Fruit fly (Drosophila melanogaster) whole organism, embryonic: ENCODE results near the gene SmydA-2.

Experiments
- Bdp1 ChIP-seq: fragments of 200-800 bp; sonication (Bioruptor generic); optimal IDR thresholded peaks from 3 replicates; lab custom pipeline; 2016; ENCODE audit warnings: missing biosample characterization, missing genetic modification characterization
- BtbVII ChIP-seq: fragments of 200-800 bp; sonication (Bioruptor generic); optimal IDR thresholded peaks from 3 replicates; lab custom pipeline; 2017; ENCODE audit warnings: missing biosample characterization, mild to moderate bottlenecking, missing genetic modification characterization
- CG10147 ChIP-seq: fragments of 200-800 bp; sonication (Bioruptor generic); optimal IDR thresholded peaks from 2 replicates; lab custom pipeline; 2019; ENCODE audit warnings: missing biosample characterization, mild to moderate bottlenecking, missing genetic modification characterization, moderate library complexity
- CG10267 ChIP-seq: fragments of 200-800 bp; sonication (Bioruptor generic); optimal IDR thresholded peaks from 2 replicates; lab custom pipeline; 2018; ENCODE audit warnings: missing biosample characterization, mild to moderate bottlenecking, missing genetic modification characterization, moderate library complexity
- CG12104 ChIP-seq: fragments of 200-800 bp; sonication (Bioruptor generic); optimal IDR thresholded peaks from 3 replicates; lab custom pipeline; 2016; ENCODE audit warnings: missing biosample characterization, missing genetic modification characterization
- CG12155 ChIP-seq: fragments of 200-800 bp; sonication (Bioruptor generic); optimal IDR thresholded peaks from 3 replicates; lab custom pipeline; 2016; ENCODE audit warnings: missing biosample characterization, missing genetic modification characterization
- CG12744 ChIP-seq: fragments of 200-800 bp; sonication (Bioruptor generic); optimal IDR thresholded peaks from 2 replicates; lab custom pipeline; 2016; ENCODE audit warnings: missing biosample characterization, missing genetic modification characterization
- CG13287 ChIP-seq: fragments of 200-800 bp; sonication (Bioruptor generic); IDR thresholded peaks from 2 replicates; pipeline ENCODE4 v1.3.6; 2022; ENCODE audit warnings: missing biosample characterization, missing genetic modification characterization; ENCODE audit not compliant: partially characterized antibody
- CG1603 ChIP-seq: fragments of 200-800 bp; sonication (Bioruptor generic); optimal IDR thresholded peaks from 2 replicates; lab custom pipeline; 2019; ENCODE audit warnings: missing biosample characterization, mild to moderate bottlenecking, missing genetic modification characterization, moderate library complexity
- CG18262 ChIP-seq: fragments of 200-800 bp; optimal IDR thresholded peaks from 3 replicates; lab custom pipeline; 2019; ENCODE audit warnings: missing biosample characterization, mild to moderate bottlenecking, missing genetic modification characterization, moderate library complexity
- CG2120 ChIP-seq: fragments of 200-800 bp; sonication (Bioruptor generic); optimal IDR thresholded peaks from 3 replicates; lab custom pipeline; 2016; ENCODE audit warnings: missing biosample characterization, missing genetic modification characterization
- CG30020 ChIP-seq: fragments of 200-800 bp; optimal IDR thresholded peaks from 2 replicates; lab custom pipeline; 2019; ENCODE audit warnings: missing biosample characterization, mild to moderate bottlenecking, missing genetic modification characterization, moderate library complexity
- CG30403 ChIP-seq: fragments of 200-800 bp; sonication (Bioruptor generic); optimal IDR thresholded peaks from 3 replicates; lab custom pipeline; 2016; ENCODE audit warnings: missing biosample characterization, missing genetic modification characterization
- CG31388 ChIP-seq: fragments of 200-800 bp; sonication (Bioruptor generic); optimal IDR thresholded peaks from 2 replicates; lab custom pipeline; 2016; ENCODE audit warnings: missing biosample characterization, missing genetic modification characterization
- CG3407 ChIP-seq: fragments of 200-800 bp; sonication (Bioruptor generic); optimal IDR thresholded peaks from 2 replicates; lab custom pipeline; 2018; ENCODE audit warnings: missing biosample characterization, mild to moderate bottlenecking, missing genetic modification characterization
- CG4820 ChIP-seq: fragments of 200-800 bp; sonication (Bioruptor generic); optimal IDR thresholded peaks from 3 replicates; lab custom pipeline; 2016; ENCODE audit warnings: missing biosample characterization, missing genetic modification characterization
- CG6765 ChIP-seq: fragments of 200-800 bp; sonication (Bioruptor generic); optimal IDR thresholded peaks from 3 replicates; lab custom pipeline; 2017; ENCODE audit warnings: missing biosample characterization, mild to moderate bottlenecking, missing genetic modification characterization
- CG7963 ChIP-seq: fragments of 200-800 bp; sonication (Bioruptor generic); IDR thresholded peaks from 3 replicates; pipeline ENCODE4 v1.3.6; 2022; ENCODE audit warnings: missing biosample characterization, missing genetic modification characterization; ENCODE audit not compliant: partially characterized antibody
- CG7987 ChIP-seq: fragments of 200-800 bp; sonication (Bioruptor generic); optimal IDR thresholded peaks from 2 replicates; lab custom pipeline; 2018; ENCODE audit warnings: missing biosample characterization, mild to moderate bottlenecking, missing genetic modification characterization, moderate library complexity
- CkIIα-i1 ChIP-seq: fragments of 200-800 bp; sonication (Bioruptor generic); IDR thresholded peaks from 2 replicates; pipeline ENCODE4 v1.3.6; 2022; ENCODE audit warnings: missing biosample characterization, missing genetic modification characterization
- Drgx ChIP-seq: fragments of 200-800 bp; sonication (Bioruptor generic); IDR thresholded peaks from 2 replicates; pipeline ENCODE4 v1.3.6; 2022; ENCODE audit warnings: missing biosample characterization, missing genetic modification characterization
- Hey ChIP-seq: fragments of 200-800 bp; sonication (Bioruptor generic); optimal IDR thresholded peaks from 3 replicates; lab custom pipeline; 2018; ENCODE audit warnings: missing biosample characterization, mild to moderate bottlenecking, missing genetic modification characterization
- HmgZ ChIP-seq: fragments of 200-800 bp; sonication (Bioruptor generic); optimal IDR thresholded peaks from 2 replicates; lab custom pipeline; 2018; ENCODE audit warnings: missing biosample characterization, mild to moderate bottlenecking, missing genetic modification characterization
- Hmr ChIP-seq: fragments of 200-800 bp; sonication (Bioruptor generic); optimal IDR thresholded peaks from 3 replicates; lab custom pipeline; 2017; ENCODE audit warnings: mild to moderate bottlenecking, missing biosample characterization, missing genetic modification reagents, missing genetic modification characterization
- Lpt ChIP-seq: fragments of >200 bp; optimal IDR thresholded peaks from 2 replicates; lab custom pipeline; 2018; ENCODE audit warnings: missing biosample characterization, missing genetic modification characterization
- MBD-R2 ChIP-seq: fragments of 200-800 bp; sonication (Bioruptor generic); IDR thresholded peaks from 2 replicates; pipeline ENCODE4 v1.3.6; 2022; ENCODE audit warnings: missing biosample characterization, missing genetic modification characterization
- Mrtf ChIP-seq: fragments of 200-800 bp; sonication (Bioruptor generic); IDR thresholded peaks from 3 replicates; pipeline ENCODE4 v1.3.6; 2022; ENCODE audit warnings: missing biosample characterization, missing genetic modification characterization
- NC2α ChIP-seq: fragments of 200-800 bp; sonication (Bioruptor generic); optimal IDR thresholded peaks from 2 replicates; lab custom pipeline; 2016; ENCODE audit warnings: missing biosample characterization, missing genetic modification characterization
- Ravus ChIP-seq: fragments of 200-800 bp; sonication (Bioruptor generic); IDR thresholded peaks from 2 replicates; pipeline ENCODE4 v1.3.6; 2022; ENCODE audit warnings: missing biosample characterization, missing genetic modification characterization
- Six4 ChIP-seq: fragments of 200-800 bp; sonication (Bioruptor generic); optimal IDR thresholded peaks from 2 replicates; lab custom pipeline; 2016; ENCODE audit warnings: missing biosample characterization, missing genetic modification characterization
- bcd ChIP-seq: fragments of 200-800 bp; sonication (Bioruptor generic); optimal IDR thresholded peaks from 2 replicates; lab custom pipeline; 2017; ENCODE audit warnings: missing biosample characterization, mild to moderate bottlenecking, missing genetic modification characterization
- bsh ChIP-seq, 2 experiments: fragments of 200-800 bp; sonication (Bioruptor generic); optimal IDR thresholded peaks; 2 replicates each; lab custom pipeline; 2017 to 2018; ENCODE audit warnings: mild to moderate bottlenecking in 2 of 2, missing biosample characterization in 2 of 2, missing genetic modification characterization in 2 of 2, moderate library complexity in 1 of 2
- chn ChIP-seq: fragments of 200-800 bp; sonication (Bioruptor generic); optimal IDR thresholded peaks from 2 replicates; lab custom pipeline; 2016; ENCODE audit warnings: missing biosample characterization, missing genetic modification characterization
- corto ChIP-seq: fragments of 200-800 bp; sonication (Bioruptor generic); optimal IDR thresholded peaks from 2 replicates; lab custom pipeline; 2016; ENCODE audit warnings: missing biosample characterization, mild to moderate bottlenecking, missing genetic modification characterization, moderate library complexity
- en ChIP-seq: fragments of 200-800 bp; sonication (Bioruptor generic); optimal IDR thresholded peaks from 2 replicates; lab custom pipeline; 2016; ENCODE audit warnings: missing biosample characterization, missing genetic modification characterization
- fd3F ChIP-seq: fragments of 200-800 bp; sonication (Bioruptor generic); optimal IDR thresholded peaks from 2 replicates; lab custom pipeline; 2018; ENCODE audit warnings: missing biosample characterization, mild to moderate bottlenecking, missing genetic modification characterization, moderate library complexity
- ftz-f1 ChIP-seq: fragments of 200-800 bp; sonication (Bioruptor generic); optimal IDR thresholded peaks from 2 replicates; lab custom pipeline; 2016; ENCODE audit warnings: missing biosample characterization, missing genetic modification characterization
- h ChIP-seq: fragments of >200 bp; optimal IDR thresholded peaks from 2 replicates; lab custom pipeline; 2017
- ham ChIP-seq: fragments of 200-800 bp; sonication (Bioruptor generic); IDR thresholded peaks from 2 replicates; pipeline ENCODE4 v1.3.6; 2022; ENCODE audit warnings: missing biosample characterization, missing genetic modification characterization
- kah ChIP-seq: fragments of 200-800 bp; sonication (Bioruptor generic); optimal IDR thresholded peaks from 2 replicates; lab custom pipeline; 2018; ENCODE audit warnings: missing biosample characterization, mild to moderate bottlenecking, missing genetic modification characterization
- klu ChIP-seq: fragments of 200-800 bp; sonication (Bioruptor generic); IDR thresholded peaks from 2 replicates; pipeline ENCODE4 v1.3.6; 2022; ENCODE audit warnings: missing biosample characterization, missing genetic modification characterization
- mld ChIP-seq: fragments of 200-800 bp; sonication (Bioruptor generic); IDR thresholded peaks from 3 replicates; pipeline ENCODE4 v1.3.6; 2022; ENCODE audit warnings: missing biosample characterization, missing genetic modification characterization; ENCODE audit not compliant: partially characterized antibody
- org-1 ChIP-seq: fragments of 200-800 bp; sonication (Bioruptor generic); optimal IDR thresholded peaks from 2 replicates; lab custom pipeline; 2017; ENCODE audit warnings: missing biosample characterization, missing genetic modification characterization
- phol ChIP-seq: fragments of 200-800 bp; sonication (Bioruptor generic); optimal IDR thresholded peaks from 3 replicates; lab custom pipeline; 2018; ENCODE audit warnings: missing biosample characterization, mild to moderate bottlenecking, missing genetic modification characterization, moderate library complexity
- pzg ChIP-seq: fragments of 200-800 bp; sonication (Bioruptor generic); optimal IDR thresholded peaks from 3 replicates; lab custom pipeline; 2018; ENCODE audit warnings: missing biosample characterization, mild to moderate bottlenecking, missing genetic modification characterization, moderate library complexity
- sens-2 ChIP-seq: fragments of 200-800 bp; sonication (Bioruptor generic); IDR thresholded peaks from 2 replicates; pipeline ENCODE4 v1.3.6; 2022; ENCODE audit warnings: missing biosample characterization, missing genetic modification characterization
- slou ChIP-seq: fragments of 200-800 bp; sonication (Bioruptor generic); optimal IDR thresholded peaks from 3 replicates; lab custom pipeline; 2016; ENCODE audit warnings: missing biosample characterization, missing genetic modification characterization
- slp2 ChIP-seq: fragments of 200-800 bp; sonication (Bioruptor generic); optimal IDR thresholded peaks from 2 replicates; lab custom pipeline; 2016; ENCODE audit warnings: missing biosample characterization, missing genetic modification characterization
- sna ChIP-seq: fragments of 200-800 bp; sonication (Bioruptor generic); IDR thresholded peaks from 2 replicates; pipeline ENCODE4 v1.3.6; 2022; ENCODE audit warnings: missing biosample characterization, missing genetic modification characterization; ENCODE audit not compliant: partially characterized antibody
- so ChIP-seq: fragments of 200-800 bp; sonication (Bioruptor generic); IDR thresholded peaks from 3 replicates; pipeline ENCODE4 v1.3.6; 2022; ENCODE audit warnings: missing biosample characterization, missing genetic modification characterization
- tup ChIP-seq: fragments of 200-800 bp; sonication (Bioruptor generic); optimal IDR thresholded peaks from 2 replicates; lab custom pipeline; 2016; ENCODE audit warnings: missing biosample characterization, mild to moderate bottlenecking, missing genetic modification characterization, moderate library complexity

SmydA-2 gene

DNA sequence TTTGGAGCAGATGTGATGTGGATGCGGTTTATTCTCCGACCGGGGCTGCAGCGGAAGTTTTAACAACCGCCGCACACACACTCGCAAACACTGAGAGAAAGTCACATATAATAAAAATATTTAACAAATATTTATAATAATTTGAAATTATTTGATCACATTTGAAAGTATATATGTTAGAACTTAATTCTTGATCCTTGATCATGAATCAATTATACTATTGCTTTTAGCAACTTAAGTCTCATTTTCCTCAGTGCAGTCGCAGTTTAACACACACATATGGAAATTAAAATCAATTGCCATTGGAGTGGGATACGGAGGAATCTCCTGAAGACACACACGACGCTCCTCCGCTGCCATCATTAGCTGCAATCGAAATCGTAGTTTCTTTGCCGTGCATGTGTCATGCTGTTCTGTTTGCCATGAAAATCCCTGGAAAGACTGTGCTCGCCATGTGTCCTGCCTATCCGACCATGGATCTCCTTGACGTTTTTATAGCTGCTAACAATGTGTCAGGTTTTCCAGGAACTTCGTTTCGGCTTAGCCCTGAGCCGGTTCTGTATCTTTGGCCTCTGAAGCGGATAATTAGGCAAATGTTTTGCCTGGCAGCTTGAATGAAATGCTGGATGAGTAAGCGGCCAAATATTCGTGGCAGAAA is 30.2 kb upstream of the SmydA-2 start (continued):
- peak; percentile 32 for TF ChIP-seq kah
- no peak for TF ChIP-seq Hmr (GFP tag; lab: Kevin White, UChicago)
- TF ChIP-seq fd3F (GFP tag; lab: Kevin White, UChicago) = no peak
- no peak for TF ChIP-seq CG31388
- no peak for TF ChIP-seq Lpt (GFP tag; lab: Kevin White, UChicago)
- TF ChIP-seq phol (tag; lab: Kevin White, UChicago) = peak; percentile 87
- TF ChIP-seq CG18262 = peak; percentile 93
- no peak for TF ChIP-seq slp2 (GFP tag; lab: Kevin White, UChicago)
- TF ChIP-seq Drgx = peak; percentile 41
- TF ChIP-seq CG30403 (GFP tag; lab: Kevin White, UChicago) = peak; percentile 54
- peak; percentile 29 for TF ChIP-seq tup (GFP tag; lab: Kevin White, UChicago)
- no peak for TF ChIP-seq MBD-R2 (GFP tag; lab: Robert Waterston, UW)
- peak; percentile 82 for TF ChIP-seq CG10267 (tag; lab: Kevin White, UChicago)
- no peak for TF ChIP-seq Ravus (GFP tag; lab: Robert Waterston, UW)
- TF ChIP-seq Bdp1 (GFP tag; lab: Kevin White, UChicago) = no peak
- TF ChIP-seq Six4 (GFP tag; lab: Kevin White, UChicago) = peak; percentile 61
- no peak for TF ChIP-seq CG13287 (GFP tag; lab: Robert Waterston, UW)
- peak; percentile 55 for TF ChIP-seq sens-2 (GFP tag; lab: Robert Waterston, UW)
- TF ChIP-seq CG3407 (GFP tag; lab: Kevin White, UChicago) = peak; percentile 57
- no peak for TF ChIP-seq NC2α (GFP tag; lab: Kevin White, UChicago)
- TF ChIP-seq CG7987 (GFP tag; lab: Kevin White, UChicago) = no peak
- no peak for TF ChIP-seq Hey (tag; lab: Kevin White, UChicago)
- TF ChIP-seq CG12155 = peak; percentile 26
- TF ChIP-seq CG10147 = peak; percentile 3
- TF ChIP-seq CG2120 = no peak
- peak; percentile 53 for TF ChIP-seq bcd
- no peak for TF ChIP-seq ham (GFP tag; lab: Robert Waterston, UW)
- no peak for TF ChIP-seq sna
- TF ChIP-seq CG6765 = no peak
- TF ChIP-seq en = no peak
- no peak for TF ChIP-seq ftz-f1
- TF ChIP-seq pzg (GFP tag; lab: Kevin White, UChicago) = no peak
- TF ChIP-seq CG7963 (GFP tag; lab: Robert Waterston, UW) = no peak
- TF ChIP-seq chn (GFP tag; lab: Kevin White, UChicago) = peak; percentile 11
- TF ChIP-seq CG1603 (tag; lab: Kevin White, UChicago) = peak; percentile 33
- TF ChIP-seq BtbVII = peak; percentile 27
- peak; percentile 31 for TF ChIP-seq org-1 (GFP tag; lab: Kevin White, UChicago)
- peak; percentile 63 to 91 for TF ChIP-seq bsh (GFP tag; optimal IDR thresholded peaks at IDR 0.05; lab: Kevin White, UChicago)
- no peak for TF ChIP-seq mld (GFP tag; lab: Robert Waterston, UW)
- TF ChIP-seq CG12744 = no peak
- no peak for TF ChIP-seq CkIIα-i1 (GFP tag; lab: Robert Waterston, UW)
- peak; percentile 37 for TF ChIP-seq CG30020 (tag; lab: Kevin White, UChicago)
- peak; percentile 25; the same call in 1 of the 3 replicates for TF ChIP-seq Mrtf
- TF ChIP-seq h = no peak
- TF ChIP-seq HmgZ = peak; percentile 23
- TF ChIP-seq slou (GFP tag; lab: Kevin White, UChicago) = no peak
- TF ChIP-seq corto = peak; percentile 43
- TF ChIP-seq so (GFP tag; lab: Robert Waterston, UW) = peak; percentile 15; the same call in 1 of the 3 replicates
- TF ChIP-seq CG12104 (GFP tag; lab: Kevin White, UChicago) = peak; percentile 60
- peak; percentile 70 for TF ChIP-seq CG4820 (GFP tag; lab: Kevin White, UChicago)
- TF ChIP-seq klu (GFP tag; lab: Robert Waterston, UW) = no peak
